Fruit fly (Drosophila melanogaster): Measurements from ENCODE around the gene CG9386.

CG9386 gene

dm6 chr3R:9543495-9544180 is 11.6 kb downstream of the CG9386 start:
- no peak for TF ChIP-seq ttk (optimal IDR thresholded peaks at IDR 0.05)
- no peak for TF ChIP-seq Myc (optimal IDR thresholded peaks at IDR 0.05)
- no peak for TF ChIP-seq h (optimal IDR thresholded peaks at IDR 0.05)
- TF ChIP-seq psq (optimal IDR thresholded peaks at IDR 0.05), result no peak
- no peak for TF ChIP-seq insv (optimal IDR thresholded peaks at IDR 0.05)
- TF ChIP-seq Sin3A (optimal IDR thresholded peaks at IDR 0.05), result no peak

- no peak for TF ChIP-seq Myc (optimal IDR thresholded peaks at IDR 0.05)
- no peak for TF ChIP-seq psq (optimal IDR thresholded peaks at IDR 0.05)
- no peak for TF ChIP-seq Sin3A (optimal IDR thresholded peaks at IDR 0.05)
- no peak for TF ChIP-seq insv (optimal IDR thresholded peaks at IDR 0.05)
- TF ChIP-seq ttk (optimal IDR thresholded peaks at IDR 0.05), result no peak
- TF ChIP-seq h (optimal IDR thresholded peaks at IDR 0.05), result no peak
Observed at dm6 chr3R:9534595-9535217, 20.5 kb downstream of the CG9386 start.

dm6 chr3R:9534125-9534496 is 21.1 kb downstream of the CG9386 start:
- TF ChIP-seq Sin3A (optimal IDR thresholded peaks at IDR 0.05) (no peak), psq (optimal IDR thresholded peaks at IDR 0.05) (no peak), h (optimal IDR thresholded peaks at IDR 0.05) (no peak), insv (optimal IDR thresholded peaks at IDR 0.05) (no peak), ttk (optimal IDR thresholded peaks at IDR 0.05) (no peak), Myc (optimal IDR thresholded peaks at IDR 0.05) (no peak)

dm6 chr3R:9533181-9534124 is 21.8 kb downstream of the CG9386 start:
- TF ChIP-seq h (optimal IDR thresholded peaks at IDR 0.05), result no peak
- no peak for TF ChIP-seq ttk (optimal IDR thresholded peaks at IDR 0.05)
- TF ChIP-seq Myc (optimal IDR thresholded peaks at IDR 0.05), result no peak
- TF ChIP-seq Sin3A (optimal IDR thresholded peaks at IDR 0.05), result no peak
- TF ChIP-seq insv (optimal IDR thresholded peaks at IDR 0.05), result no peak
- TF ChIP-seq psq (optimal IDR thresholded peaks at IDR 0.05), result no peak

- no peak for TF ChIP-seq Sin3A (optimal IDR thresholded peaks at IDR 0.05)
- no peak for TF ChIP-seq Myc (optimal IDR thresholded peaks at IDR 0.05)
- no peak for TF ChIP-seq psq (optimal IDR thresholded peaks at IDR 0.05)
- TF ChIP-seq ttk (optimal IDR thresholded peaks at IDR 0.05), result no peak
- TF ChIP-seq insv (optimal IDR thresholded peaks at IDR 0.05), result no peak
- no peak for TF ChIP-seq h (optimal IDR thresholded peaks at IDR 0.05)
Observed at dm6 chr3R:9532437-9533180, 22.6 kb downstream of the CG9386 start, which contains the start of gene by. Gene by, minus strand, starts transcription at chr3R:9533011.

- TF ChIP-seq psq (optimal IDR thresholded peaks at IDR 0.05) (no peak), Sin3A (optimal IDR thresholded peaks at IDR 0.05) (no peak), Myc (optimal IDR thresholded peaks at IDR 0.05) (no peak), insv (optimal IDR thresholded peaks at IDR 0.05) (no peak), h (optimal IDR thresholded peaks at IDR 0.05) (no peak), ttk (optimal IDR thresholded peaks at IDR 0.05) (no peak)
Observed at dm6 chr3R:9529913-9530312, 25.3 kb downstream of the CG9386 start.

dm6 chr3R:9529387-9529897 is 25.8 kb downstream of the CG9386 start:
- TF ChIP-seq Myc (optimal IDR thresholded peaks at IDR 0.05), result no peak
- TF ChIP-seq ttk (optimal IDR thresholded peaks at IDR 0.05), result no peak
- TF ChIP-seq h (optimal IDR thresholded peaks at IDR 0.05), result no peak
- no peak for TF ChIP-seq Sin3A (optimal IDR thresholded peaks at IDR 0.05)

dm6 chr3R:9527907-9528842 is 27.0 kb downstream of the CG9386 start:
- TF ChIP-seq h (optimal IDR thresholded peaks at IDR 0.05) (no peak), insv (optimal IDR thresholded peaks at IDR 0.05) (no peak), psq (optimal IDR thresholded peaks at IDR 0.05) (no peak), Sin3A (optimal IDR thresholded peaks at IDR 0.05) (no peak), ttk (optimal IDR thresholded peaks at IDR 0.05) (no peak), Myc (optimal IDR thresholded peaks at IDR 0.05) (no peak)

dm6 chr3R:9516400-9516852 is 38.8 kb downstream of the CG9386 start:
- TF ChIP-seq Myc (optimal IDR thresholded peaks at IDR 0.05) (no peak), ttk (optimal IDR thresholded peaks at IDR 0.05) (no peak), psq (optimal IDR thresholded peaks at IDR 0.05) (no peak), insv (optimal IDR thresholded peaks at IDR 0.05) (no peak), Sin3A (optimal IDR thresholded peaks at IDR 0.05) (no peak), h (optimal IDR thresholded peaks at IDR 0.05) (no peak)

- TF ChIP-seq psq (optimal IDR thresholded peaks at IDR 0.05) (no peak), h (optimal IDR thresholded peaks at IDR 0.05) (no peak), Myc (optimal IDR thresholded peaks at IDR 0.05) (no peak), ttk (optimal IDR thresholded peaks at IDR 0.05) (no peak), insv (optimal IDR thresholded peaks at IDR 0.05) (no peak), Sin3A (optimal IDR thresholded peaks at IDR 0.05) (no peak)
Observed at dm6 chr3R:9515860-9516344, 39.3 kb downstream of the CG9386 start, which contains the start of the genes mRpL47, CG8176 and Kdm3. Gene mRpL47, minus strand, starts transcription at chr3R:9515908. Gene CG8176, plus strand, starts transcription at chr3R:9516007. Gene Kdm3, plus strand, starts transcription at chr3R:9516007.
